Worm (Caenorhabditis elegans) whole organism, early embryonic: ENCODE measurements around the gene C33F10.4.

Source experiments
- B0310.2 ChIP-seq: sonication (generic microtip); optimal IDR thresholded peaks from 2 replicates; lab custom pipeline; 2016; ENCODE audit warnings: mild to moderate bottlenecking, missing genetic modification characterization, missing compliant biosample characterization
- F13C5.2 ChIP-seq: sonication (generic microtip); optimal IDR thresholded peaks from 2 replicates; lab custom pipeline; 2017; ENCODE audit warnings: mild to moderate bottlenecking, missing genetic modification characterization, inconsistent platforms, missing compliant biosample characterization
- aly-1 ChIP-seq: sonication (generic microtip); optimal IDR thresholded peaks from 2 replicates; lab custom pipeline; 2016; ENCODE audit warnings: missing genetic modification characterization, missing compliant biosample characterization
- ama-1 ChIP-seq: fragments of 150-350 bp; optimal IDR thresholded peaks from 2 replicates; lab custom pipeline; 2014
- ceh-13 ChIP-seq: fragments of 200-800 bp; sonication (Bioruptor generic); optimal IDR thresholded peaks from 2 replicates; lab custom pipeline; 2018; ENCODE audit warnings: mild to moderate bottlenecking, missing genetic modification characterization, missing compliant biosample characterization
- ceh-36 ChIP-seq: sonication (generic microtip); optimal IDR thresholded peaks from 2 replicates; lab custom pipeline; 2016; ENCODE audit warnings: missing genetic modification characterization, inconsistent platforms, missing compliant biosample characterization
- ets-7 ChIP-seq: sonication (generic microtip); optimal IDR thresholded peaks from 2 replicates; lab custom pipeline; 2016; ENCODE audit warnings: missing genotype, missing genetic modification characterization, missing compliant biosample characterization
- flt-1 ChIP-seq: fragments of 200-800 bp; sonication (Bioruptor generic); IDR thresholded peaks from 2 replicates; pipeline ENCODE4 v1.3.6; 2022; ENCODE audit warnings: missing genetic modification characterization, missing compliant biosample characterization
- hmbx-1 ChIP-seq: sonication (generic microtip); optimal IDR thresholded peaks from 2 replicates; lab custom pipeline; 2016; ENCODE audit warnings: mild to moderate bottlenecking, missing genetic modification characterization, missing compliant biosample characterization
- hmg-4 ChIP-seq: fragments of 200-800 bp; sonication (Bioruptor generic); optimal IDR thresholded peaks from 2 replicates; lab custom pipeline; 2018; ENCODE audit warnings: mild to moderate bottlenecking, missing genetic modification characterization, missing compliant biosample characterization
- hnd-1 ChIP-seq: sonication (generic microtip); optimal IDR thresholded peaks from 2 replicates; lab custom pipeline; 2016; ENCODE audit warnings: missing genetic modification characterization, missing compliant biosample characterization
- pes-1 ChIP-seq: fragments of 200-800 bp; sonication (Bioruptor generic); IDR thresholded peaks from 2 replicates; pipeline ENCODE4 v1.3.6; 2022; ENCODE audit warnings: missing genetic modification reagents, missing genetic modification characterization, missing compliant biosample characterization
- scrt-1 ChIP-seq: fragments of 200-800 bp; sonication (Bioruptor generic); IDR thresholded peaks from 2 replicates; pipeline ENCODE4 v1.3.6; 2022; ENCODE audit warnings: missing genetic modification characterization, missing compliant biosample characterization
- sea-1 ChIP-seq: fragments of 200-800 bp; sonication (Bioruptor generic); conservative IDR thresholded peaks from 2 replicates; pipeline ENCODE4 v1.3.6; 2022; ENCODE audit warnings: missing genetic modification characterization, missing compliant biosample characterization
- tbx-11 ChIP-seq: fragments of 200-800 bp; sonication (Bioruptor generic); IDR thresholded peaks from 2 replicates; pipeline ENCODE4 v1.3.6; 2022; ENCODE audit warnings: missing genetic modification characterization, missing compliant biosample characterization
- tbx-37 ChIP-seq: fragments of 200-800 bp; sonication (Bioruptor generic); conservative IDR thresholded peaks from 2 replicates; pipeline ENCODE4 v1.3.6; 2022; ENCODE audit warnings: missing genetic modification reagents, missing genetic modification characterization, missing compliant biosample characterization
- tra-4 ChIP-seq: sonication (generic microtip); optimal IDR thresholded peaks from 2 replicates; lab custom pipeline; 2017; ENCODE audit warnings: missing genetic modification characterization, missing compliant biosample characterization

C33F10.4 gene

ce11 chrII:4802917-4803316 lies 7.4 kb downstream of the C33F10.4 start:
- no peak for TF ChIP-seq aly-1 (tag; lab: Kevin White, UChicago)
- TF ChIP-seq ceh-13: no peak
- TF ChIP-seq flt-1 (GFP tag; lab: Robert Waterston, UW): no peak
- TF ChIP-seq tra-4 (tag; lab: Kevin White, UChicago): no peak
- TF ChIP-seq hmbx-1 (tag; lab: Kevin White, UChicago): no peak
- no peak for TF ChIP-seq F13C5.2 (tag; lab: Kevin White, UChicago)
- TF ChIP-seq ceh-36: no peak
- no peak for TF ChIP-seq B0310.2 (tag; lab: Kevin White, UChicago)
- TF ChIP-seq sea-1 (GFP tag; lab: Robert Waterston, UW): no peak

ce11 chrII:4805799-4806198 lies 10.2 kb downstream of the C33F10.4 start:
- no peak for TF ChIP-seq scrt-1 (GFP tag; lab: Robert Waterston, UW)
- no peak for TF ChIP-seq ceh-36
- no peak for TF ChIP-seq flt-1 (GFP tag; lab: Robert Waterston, UW)
- TF ChIP-seq tra-4 (tag; lab: Kevin White, UChicago): no peak
- no peak for TF ChIP-seq ama-1
- no peak for TF ChIP-seq ets-7 (tag; lab: Kevin White, UChicago)
- TF ChIP-seq B0310.2 (tag; lab: Kevin White, UChicago): no peak
- no peak for TF ChIP-seq tbx-11
- TF ChIP-seq hmg-4 (GFP tag; lab: Kevin White, UChicago): no peak
- no peak for TF ChIP-seq sea-1 (GFP tag; lab: Robert Waterston, UW)
- no peak for TF ChIP-seq hnd-1 (tag; lab: Kevin White, UChicago)
- no peak for TF ChIP-seq pes-1

ce11 chrII:4806261-4806660 lies 10.7 kb downstream of the C33F10.4 start:
- no peak for TF ChIP-seq tra-4 (tag; lab: Kevin White, UChicago)
- TF ChIP-seq ets-7 (tag; lab: Kevin White, UChicago): no peak
- no peak for TF ChIP-seq tbx-37 (GFP tag; lab: Robert Waterston, UW)
- TF ChIP-seq tbx-11: no peak
- no peak for TF ChIP-seq F13C5.2 (tag; lab: Kevin White, UChicago)
- no peak for TF ChIP-seq aly-1 (tag; lab: Kevin White, UChicago)
- no peak for TF ChIP-seq scrt-1 (GFP tag; lab: Robert Waterston, UW)
- TF ChIP-seq ama-1: no peak
- no peak for TF ChIP-seq ceh-13
- no peak for TF ChIP-seq sea-1 (GFP tag; lab: Robert Waterston, UW)
- no peak for TF ChIP-seq hmg-4 (GFP tag; lab: Kevin White, UChicago)
- no peak for TF ChIP-seq hmbx-1 (tag; lab: Kevin White, UChicago)
- TF ChIP-seq B0310.2 (tag; lab: Kevin White, UChicago): no peak
- TF ChIP-seq pes-1: no peak
- TF ChIP-seq flt-1 (GFP tag; lab: Robert Waterston, UW): no peak
- TF ChIP-seq ceh-36: no peak
- TF ChIP-seq hnd-1 (tag; lab: Kevin White, UChicago): no peak

- TF ChIP-seq F13C5.2 (tag; lab: Kevin White, UChicago) (no peak), ceh-36 (no peak), ama-1 (no peak), hnd-1 (tag; lab: Kevin White, UChicago) (no peak), tbx-37 (GFP tag; lab: Robert Waterston, UW) (no peak), hmbx-1 (tag; lab: Kevin White, UChicago) (no peak), hmg-4 (GFP tag; lab: Kevin White, UChicago) (no peak), pes-1 (no peak), ceh-13 (no peak), scrt-1 (GFP tag; lab: Robert Waterston, UW) (no peak), ets-7 (tag; lab: Kevin White, UChicago) (no peak), aly-1 (tag; lab: Kevin White, UChicago) (no peak), B0310.2 (tag; lab: Kevin White, UChicago) (no peak), flt-1 (GFP tag; lab: Robert Waterston, UW) (no peak), tra-4 (tag; lab: Kevin White, UChicago) (no peak), tbx-11 (no peak), sea-1 (GFP tag; lab: Robert Waterston, UW) (no peak)
Measured at ce11 chrII:4806726-4807125, 11.2 kb downstream of the C33F10.4 start.

ce11 chrII:4811986-4812385 lies 16.4 kb downstream of the C33F10.4 start, which contains the start of gene rig-6:
Gene rig-6, minus strand, starts transcription at chrII:4812086.
- no peak for TF ChIP-seq ceh-36
- TF ChIP-seq hmbx-1 (tag; lab: Kevin White, UChicago): no peak
- no peak for TF ChIP-seq pes-1
- no peak for TF ChIP-seq ceh-13
- no peak for TF ChIP-seq hmg-4 (GFP tag; lab: Kevin White, UChicago)
- no peak for TF ChIP-seq hnd-1 (tag; lab: Kevin White, UChicago)
- no peak for TF ChIP-seq F13C5.2 (tag; lab: Kevin White, UChicago)
- TF ChIP-seq sea-1 (GFP tag; lab: Robert Waterston, UW): no peak

- no peak for TF ChIP-seq ceh-13
- no peak for TF ChIP-seq ama-1
- no peak for TF ChIP-seq tbx-11
- no peak for TF ChIP-seq flt-1 (GFP tag; lab: Robert Waterston, UW)
- TF ChIP-seq pes-1: no peak
- TF ChIP-seq hnd-1 (tag; lab: Kevin White, UChicago): no peak
- TF ChIP-seq aly-1 (tag; lab: Kevin White, UChicago): no peak
- TF ChIP-seq tbx-37 (GFP tag; lab: Robert Waterston, UW): no peak
- TF ChIP-seq tra-4 (tag; lab: Kevin White, UChicago): no peak
Measured at ce11 chrII:4815356-4815755, 19.8 kb downstream of the C33F10.4 start.

- TF ChIP-seq B0310.2 (tag; lab: Kevin White, UChicago) (no peak), pes-1 (no peak), ets-7 (tag; lab: Kevin White, UChicago) (no peak), flt-1 (GFP tag; lab: Robert Waterston, UW) (no peak), tbx-11 (no peak), hmg-4 (GFP tag; lab: Kevin White, UChicago) (no peak), sea-1 (GFP tag; lab: Robert Waterston, UW) (no peak), hnd-1 (tag; lab: Kevin White, UChicago) (no peak), scrt-1 (GFP tag; lab: Robert Waterston, UW) (no peak), tra-4 (tag; lab: Kevin White, UChicago) (no peak), ceh-13 (no peak), tbx-37 (GFP tag; lab: Robert Waterston, UW) (no peak), ceh-36 (no peak), hmbx-1 (tag; lab: Kevin White, UChicago) (no peak), F13C5.2 (tag; lab: Kevin White, UChicago) (no peak), aly-1 (tag; lab: Kevin White, UChicago) (no peak), ama-1 (no peak)
Measured at ce11 chrII:4818780-4819179, 23.2 kb downstream of the C33F10.4 start.
